Fruit fly (Drosophila melanogaster) whole organism, pupa: ENCODE data around the gene CG13725.

ENCODE experiments used
- Pif1A ChIP-seq: fragments of 200-800 bp; sonication (Bioruptor generic); optimal IDR thresholded peaks from 3 replicates; lab custom pipeline; 2016; ENCODE audit warnings: missing biosample characterization, missing genetic modification characterization
- Snoo ChIP-seq: fragments of 200-800 bp; sonication (Bioruptor generic); optimal IDR thresholded peaks from 3 replicates; lab custom pipeline; 2017; ENCODE audit warnings: missing biosample characterization, mild to moderate bottlenecking, missing genetic modification characterization, inconsistent platforms

DNA sequence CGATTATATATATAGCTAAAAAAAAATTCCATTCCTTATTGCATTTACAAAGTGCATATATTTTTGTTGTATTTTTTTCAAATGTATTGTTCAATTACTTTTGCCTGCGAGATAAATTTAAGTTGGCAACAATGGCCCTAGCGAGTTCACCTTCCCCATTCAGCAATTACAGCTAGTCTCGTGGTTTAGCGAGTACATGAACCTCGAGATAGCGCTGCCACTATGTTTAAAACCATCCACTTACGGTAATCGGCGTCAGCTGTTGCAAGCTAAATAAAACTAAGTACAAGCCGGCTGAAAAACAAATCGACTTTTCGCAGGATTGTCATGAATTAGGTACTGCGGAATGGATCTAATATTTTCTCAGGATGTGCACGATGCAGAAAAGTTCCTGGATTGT, 27.5 kb upstream of the CG13725 start:
- no peak for TF ChIP-seq Snoo (tag; lab: Kevin White, UChicago)
- TF ChIP-seq Pif1A (GFP tag; lab: Kevin White, UChicago) = no peak
